Fruit fly (Drosophila melanogaster) whole organism, embryonic: ENCODE data around the gene bor.

Experiments used
- Atf6 ChIP-seq: fragments of 200-800 bp; sonication (Bioruptor generic); IDR thresholded peaks from 2 replicates; pipeline ENCODE4 v1.3.6; 2022; ENCODE audit warnings: missing biosample characterization, missing genetic modification characterization
- BEAF-32 ChIP-seq: fragments of 200-800 bp; sonication (Bioruptor generic); optimal IDR thresholded peaks from 3 replicates; lab custom pipeline; 2017; ENCODE audit warnings: missing biosample characterization, missing genetic modification characterization, mild to moderate bottlenecking, moderate library complexity, missing genetic modification reagents
- CG10147 ChIP-seq: fragments of 200-800 bp; sonication (Bioruptor generic); optimal IDR thresholded peaks from 2 replicates; lab custom pipeline; 2019; ENCODE audit warnings: missing biosample characterization, mild to moderate bottlenecking, missing genetic modification characterization, moderate library complexity
- CG10267 ChIP-seq: fragments of 200-800 bp; sonication (Bioruptor generic); optimal IDR thresholded peaks from 2 replicates; lab custom pipeline; 2018; ENCODE audit warnings: missing biosample characterization, mild to moderate bottlenecking, missing genetic modification characterization, moderate library complexity
- CG10543 ChIP-seq: fragments of 200-800 bp; sonication (Bioruptor generic); optimal IDR thresholded peaks from 3 replicates; lab custom pipeline; 2017; ENCODE audit warnings: missing biosample characterization, mild to moderate bottlenecking, missing genetic modification characterization, moderate library complexity
- CG10959 ChIP-seq: fragments of 200-800 bp; sonication (Bioruptor generic); IDR thresholded peaks from 2 replicates; pipeline ENCODE4 v1.3.6; 2022; ENCODE audit warnings: missing biosample characterization, missing genetic modification characterization
- CG11247 ChIP-seq: fragments of 200-800 bp; sonication (Bioruptor generic); IDR thresholded peaks from 2 replicates; pipeline ENCODE4 v1.3.6; 2022; ENCODE audit warnings: missing biosample characterization, missing genetic modification characterization
- CG12744 ChIP-seq: fragments of 200-800 bp; sonication (Bioruptor generic); optimal IDR thresholded peaks from 2 replicates; lab custom pipeline; 2016; ENCODE audit warnings: missing biosample characterization, missing genetic modification characterization
- CG12942 ChIP-seq: fragments of 200-800 bp; sonication (Bioruptor generic); optimal IDR thresholded peaks from 3 replicates; lab custom pipeline; 2016; ENCODE audit warnings: missing biosample characterization, missing genetic modification characterization
- CG1529 ChIP-seq: fragments of 200-800 bp; sonication (Bioruptor generic); optimal IDR thresholded peaks from 3 replicates; lab custom pipeline; 2018; ENCODE audit warnings: missing biosample characterization, missing genetic modification characterization
- CG1603 ChIP-seq: fragments of 200-800 bp; sonication (Bioruptor generic); optimal IDR thresholded peaks from 2 replicates; lab custom pipeline; 2019; ENCODE audit warnings: missing biosample characterization, mild to moderate bottlenecking, missing genetic modification characterization, moderate library complexity
- CG17328 ChIP-seq: fragments of 200-800 bp; sonication (Bioruptor generic); IDR thresholded peaks from 2 replicates; pipeline ENCODE4 v1.3.6; 2022; ENCODE audit warnings: missing biosample characterization, missing genetic modification characterization
- CG17912 ChIP-seq: fragments of 200-800 bp; sonication (Bioruptor generic); optimal IDR thresholded peaks from 2 replicates; lab custom pipeline; 2018; ENCODE audit warnings: missing biosample characterization, mild to moderate bottlenecking, missing genetic modification characterization
- CG18599 ChIP-seq: fragments of 200-800 bp; sonication (Bioruptor generic); optimal IDR thresholded peaks from 3 replicates; lab custom pipeline; 2017; ENCODE audit warnings: missing biosample characterization, missing genetic modification characterization, mild to moderate bottlenecking, moderate library complexity, missing genetic modification reagents
- CG18619 ChIP-seq: fragments of 200-800 bp; sonication (Bioruptor generic); optimal IDR thresholded peaks from 3 replicates; lab custom pipeline; 2017; ENCODE audit warnings: missing biosample characterization, mild to moderate bottlenecking, missing genetic modification characterization
- CG2678 ChIP-seq: fragments of 200-800 bp; sonication (Bioruptor generic); optimal IDR thresholded peaks from 3 replicates; lab custom pipeline; 2019; ENCODE audit warnings: missing biosample characterization, mild to moderate bottlenecking, missing genetic modification characterization, moderate library complexity
- CG30020 ChIP-seq: fragments of 200-800 bp; optimal IDR thresholded peaks from 2 replicates; lab custom pipeline; 2019; ENCODE audit warnings: missing biosample characterization, mild to moderate bottlenecking, missing genetic modification characterization, moderate library complexity
- CG3281 ChIP-seq: fragments of 200-800 bp; sonication (Bioruptor generic); optimal IDR thresholded peaks from 3 replicates; lab custom pipeline; 2017; ENCODE audit warnings: missing biosample characterization, mild to moderate bottlenecking, missing genetic modification characterization
- CG4424 ChIP-seq: fragments of 200-800 bp; sonication (Bioruptor generic); optimal IDR thresholded peaks from 3 replicates; lab custom pipeline; 2016; ENCODE audit warnings: missing biosample characterization, missing genetic modification characterization
- CG4854 ChIP-seq: fragments of 200-800 bp; sonication (Bioruptor generic); optimal IDR thresholded peaks from 2 replicates; lab custom pipeline; 2016; ENCODE audit warnings: missing biosample characterization, missing genetic modification characterization, inconsistent platforms
- CG5953 ChIP-seq: fragments of 200-800 bp; sonication (Bioruptor generic); IDR thresholded peaks from 2 replicates; pipeline ENCODE4 v1.3.6; 2022; ENCODE audit warnings: missing biosample characterization, missing genetic modification characterization
- CG6791 ChIP-seq: fragments of 200-800 bp; sonication (Bioruptor generic); IDR thresholded peaks from 3 replicates; pipeline ENCODE4 v1.3.6; 2022; ENCODE audit warnings: missing biosample characterization, missing genetic modification characterization; ENCODE audit not compliant: partially characterized antibody
- CG7372 ChIP-seq: fragments of 200-800 bp; sonication (Bioruptor generic); IDR thresholded peaks from 2 replicates; pipeline ENCODE4 v1.3.6; 2022; ENCODE audit warnings: missing biosample characterization, missing genetic modification characterization
- CG9437 ChIP-seq: fragments of 200-800 bp; sonication (Bioruptor generic); optimal IDR thresholded peaks from 2 replicates; lab custom pipeline; 2018; ENCODE audit warnings: missing biosample characterization, mild to moderate bottlenecking, missing genetic modification characterization
- CG9727 ChIP-seq: fragments of 200-800 bp; sonication (Bioruptor generic); optimal IDR thresholded peaks from 3 replicates; lab custom pipeline; 2017; ENCODE audit warnings: missing biosample characterization, mild to moderate bottlenecking, missing genetic modification characterization
- Dip2 ChIP-seq: fragments of 200-800 bp; sonication (Bioruptor generic); IDR thresholded peaks from 2 replicates; pipeline ENCODE4 v1.3.6; 2022; ENCODE audit warnings: missing biosample characterization, missing genetic modification characterization
- H15 ChIP-seq: fragments of 200-800 bp; sonication (Bioruptor generic); IDR thresholded peaks from 3 replicates; pipeline ENCODE4 v1.3.6; 2022; ENCODE audit warnings: missing biosample characterization, missing genetic modification characterization
- HLH3B ChIP-seq: fragments of 200-800 bp; sonication (Bioruptor generic); IDR thresholded peaks from 2 replicates; pipeline ENCODE4 v1.3.6; 2022; ENCODE audit warnings: missing biosample characterization, missing genetic modification characterization
- Lpt ChIP-seq: fragments of >200 bp; optimal IDR thresholded peaks from 2 replicates; lab custom pipeline; 2018; ENCODE audit warnings: missing biosample characterization, missing genetic modification characterization
- Mrtf ChIP-seq: fragments of 200-800 bp; sonication (Bioruptor generic); IDR thresholded peaks from 3 replicates; pipeline ENCODE4 v1.3.6; 2022; ENCODE audit warnings: missing biosample characterization, missing genetic modification characterization
- Oaz ChIP-seq: fragments of 200-800 bp; sonication (Bioruptor generic); IDR thresholded peaks from 2 replicates; pipeline ENCODE4 v1.3.6; 2022; ENCODE audit warnings: missing biosample characterization, missing genetic modification characterization
- Sox102F ChIP-seq: fragments of 200-800 bp; sonication (Bioruptor generic); optimal IDR thresholded peaks from 2 replicates; lab custom pipeline; 2018; ENCODE audit warnings: missing biosample characterization, mild to moderate bottlenecking, missing genetic modification characterization, moderate library complexity
- Sry-δ ChIP-seq: fragments of 200-800 bp; sonication (Bioruptor generic); optimal IDR thresholded peaks from 2 replicates; lab custom pipeline; 2016; ENCODE audit warnings: missing biosample characterization, missing genetic modification characterization
- Trl ChIP-seq, 3 experiments: fragments of >200 bp in 2 of 3; fragments of 200-800 bp in 1 of 3; sonication (Bioruptor generic) in 1 of 3; optimal IDR thresholded peaks; 2 replicates in 1 of 3; 3 replicates in 2 of 3; lab custom pipeline; 2016 to 2017; ENCODE audit warnings: missing biosample characterization in 1 of 3, missing genetic modification characterization in 1 of 3
- bab2 ChIP-seq: fragments of 200-800 bp; sonication (Bioruptor generic); optimal IDR thresholded peaks from 2 replicates; lab custom pipeline; 2016; ENCODE audit warnings: missing biosample characterization, missing genetic modification characterization
- btn ChIP-seq: fragments of 200-800 bp; sonication (Bioruptor generic); optimal IDR thresholded peaks from 2 replicates; lab custom pipeline; 2016; ENCODE audit warnings: missing biosample characterization, missing genetic modification characterization
- ci ChIP-seq: fragments of 200-800 bp; sonication (Bioruptor generic); IDR thresholded peaks from 3 replicates; pipeline ENCODE4 v1.3.6; 2022; ENCODE audit warnings: missing biosample characterization, missing genetic modification characterization
- dmrt99B ChIP-seq: fragments of 200-800 bp; sonication (Bioruptor generic); optimal IDR thresholded peaks from 2 replicates; lab custom pipeline; 2018; ENCODE audit warnings: missing biosample characterization, mild to moderate bottlenecking, missing genetic modification characterization, moderate library complexity
- ewg ChIP-seq: fragments of 200-800 bp; sonication (Bioruptor generic); optimal IDR thresholded peaks from 3 replicates; lab custom pipeline; 2017; ENCODE audit warnings: mild to moderate bottlenecking, missing biosample characterization, missing genetic modification reagents, missing genetic modification characterization
- exex ChIP-seq: fragments of 200-800 bp; sonication (Bioruptor generic); optimal IDR thresholded peaks from 4 replicates; lab custom pipeline; 2018; ENCODE audit warnings: missing biosample characterization, mild to moderate bottlenecking, missing genetic modification characterization, moderate library complexity
- her ChIP-seq: fragments of 200-800 bp; sonication (Bioruptor generic); optimal IDR thresholded peaks from 2 replicates; lab custom pipeline; 2016; ENCODE audit warnings: missing biosample characterization, missing genetic modification characterization
- knrl ChIP-seq: fragments of 200-800 bp; sonication (Bioruptor generic); IDR thresholded peaks from 3 replicates; pipeline ENCODE4 v1.3.6; 2022; ENCODE audit warnings: missing biosample characterization, missing genetic modification characterization; ENCODE audit not compliant: partially characterized antibody
- lilli ChIP-seq: fragments of 200-800 bp; sonication (Bioruptor generic); optimal IDR thresholded peaks from 3 replicates; lab custom pipeline; 2016; ENCODE audit warnings: missing biosample characterization, missing genetic modification characterization
- mirr ChIP-seq: fragments of 200-800 bp; sonication (Bioruptor generic); optimal IDR thresholded peaks from 3 replicates; lab custom pipeline; 2018; ENCODE audit warnings: missing biosample characterization, mild to moderate bottlenecking, missing genetic modification characterization
- salm ChIP-seq: fragments of 200-800 bp; sonication (Bioruptor generic); optimal IDR thresholded peaks from 2 replicates; lab custom pipeline; 2018; ENCODE audit warnings: missing biosample characterization, mild to moderate bottlenecking, missing genetic modification characterization
- stwl ChIP-seq: fragments of 200-800 bp; sonication (Bioruptor generic); optimal IDR thresholded peaks from 3 replicates; lab custom pipeline; 2018; ENCODE audit warnings: missing biosample characterization, mild to moderate bottlenecking, missing genetic modification characterization, moderate library complexity
- trh ChIP-seq: fragments of 200-800 bp; sonication (Bioruptor generic); optimal IDR thresholded peaks from 2 replicates; lab custom pipeline; 2016; ENCODE audit warnings: missing biosample characterization, missing genetic modification characterization
- tx ChIP-seq: fragments of 200-800 bp; sonication (Bioruptor generic); optimal IDR thresholded peaks from 2 replicates; lab custom pipeline; 2016; ENCODE audit warnings: missing biosample characterization, missing genetic modification characterization
- zfh2 ChIP-seq: fragments of 200-800 bp; sonication (Bioruptor generic); optimal IDR thresholded peaks from 2 replicates; lab custom pipeline; 2016; ENCODE audit warnings: missing biosample characterization, missing genetic modification characterization

The bor gene

DNA sequence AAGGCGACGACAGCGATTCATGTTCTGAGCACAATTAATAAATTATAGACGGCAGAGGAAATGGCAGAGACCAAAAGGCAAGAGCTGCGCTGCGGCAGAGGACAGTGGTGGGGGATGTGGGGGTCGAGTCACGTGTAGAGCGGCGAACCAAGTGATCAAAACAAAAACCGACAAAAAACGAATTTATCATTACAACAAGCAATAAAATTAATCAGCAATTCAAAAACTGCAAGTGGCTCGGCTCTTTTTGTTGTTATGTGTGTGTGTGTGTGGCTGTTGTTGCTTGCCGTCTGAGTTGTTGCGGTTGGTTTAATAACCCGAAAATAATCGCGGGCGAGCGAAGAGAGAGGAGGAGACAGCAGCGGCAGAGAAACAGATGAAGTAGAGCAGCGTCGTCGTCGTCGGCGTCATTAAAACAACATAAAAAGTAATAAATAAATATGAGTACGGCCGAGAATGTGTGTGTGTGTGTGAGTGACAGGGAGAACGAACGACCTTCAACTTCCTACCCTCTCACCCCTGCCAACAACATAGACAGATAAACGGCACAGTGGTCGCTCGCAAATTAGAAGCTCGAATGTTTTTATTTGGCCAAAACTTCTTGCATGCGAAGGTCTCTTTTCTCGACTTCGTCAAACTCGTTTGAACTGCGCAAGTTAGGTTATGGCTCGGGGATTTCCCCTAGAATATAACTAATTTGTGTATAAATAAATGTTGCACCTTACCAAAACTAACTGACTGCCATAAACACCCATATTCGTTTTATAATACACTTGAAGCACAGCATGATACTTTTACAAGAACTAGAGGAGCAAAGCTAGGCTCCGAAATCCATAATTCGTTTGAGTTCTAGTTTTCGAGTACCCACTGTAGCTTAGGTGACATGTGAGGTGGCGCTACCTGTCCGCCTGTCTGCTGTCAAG is 32.3 kb downstream of the bor start (continued):
- peak; percentile 63 for TF ChIP-seq ewg
- no peak for TF ChIP-seq Oaz (GFP tag; lab: Robert Waterston, UW)
- no peak for TF ChIP-seq knrl
- peak; percentile 64 for TF ChIP-seq tx (GFP tag; lab: Kevin White, UChicago)
- TF ChIP-seq HLH3B = no peak
- peak; percentile 68 for TF ChIP-seq CG10147 (GFP tag; lab: Kevin White, UChicago)
- TF ChIP-seq btn (GFP tag; lab: Kevin White, UChicago) = peak; percentile 61
- TF ChIP-seq CG9437 = peak; percentile 81
- peak; percentile 25 for TF ChIP-seq CG30020 (tag; lab: Kevin White, UChicago)
- TF ChIP-seq stwl = no peak
- peak; percentile 76 for TF ChIP-seq CG18619 (GFP tag; lab: Kevin White, UChicago)
- peak; percentile 80 for TF ChIP-seq CG4424 (GFP tag; lab: Kevin White, UChicago)
- TF ChIP-seq CG10267 (tag; lab: Kevin White, UChicago) = peak; percentile 64
- no peak for TF ChIP-seq Lpt (GFP tag; lab: Kevin White, UChicago)
- no peak for TF ChIP-seq CG10959 (GFP tag; lab: Robert Waterston, UW)
- TF ChIP-seq trh (GFP tag; lab: Kevin White, UChicago) = peak; percentile 8
- TF ChIP-seq CG12744 (GFP tag; lab: Kevin White, UChicago) = peak; percentile 33
- TF ChIP-seq bab2 = peak; percentile 72
- peak; percentile 51 for TF ChIP-seq CG12942 (GFP tag; lab: Kevin White, UChicago)
- no peak for TF ChIP-seq salm (tag; lab: Kevin White, UChicago)
- TF ChIP-seq CG11247 = no peak
- TF ChIP-seq CG1529 (GFP tag; lab: Kevin White, UChicago) = peak; percentile 70
- peak; percentile 13 to 42 for TF ChIP-seq Trl (optimal IDR thresholded peaks at IDR 0.05; lab: Kevin White, UChicago)
- TF ChIP-seq Trl (GFP tag; optimal IDR thresholded peaks at IDR 0.05; lab: Kevin White, UChicago) = peak; percentile 59
- peak; percentile 26 for TF ChIP-seq her (GFP tag; lab: Kevin White, UChicago)
- peak; percentile 86 for TF ChIP-seq dmrt99B (tag; lab: Kevin White, UChicago)
- TF ChIP-seq CG6791 (GFP tag; lab: Robert Waterston, UW) = no peak
- TF ChIP-seq mirr (GFP tag; lab: Kevin White, UChicago) = peak; percentile 20
- peak; percentile 77 for TF ChIP-seq Sox102F (GFP tag; lab: Kevin White, UChicago)
- TF ChIP-seq CG4854 (GFP tag; lab: Kevin White, UChicago) = peak; percentile 40
- TF ChIP-seq Atf6 (GFP tag; lab: Robert Waterston, UW) = no peak
- peak; percentile 7 for TF ChIP-seq exex (tag; lab: Kevin White, UChicago)
- no peak for TF ChIP-seq CG17912 (GFP tag; lab: Kevin White, UChicago)
- no peak for TF ChIP-seq Mrtf (GFP tag; lab: Robert Waterston, UW)
- peak; percentile 81 for TF ChIP-seq CG18599
- no peak for TF ChIP-seq CG17328 (GFP tag; lab: Robert Waterston, UW)
- no peak for TF ChIP-seq CG7372
- peak; percentile 86 for TF ChIP-seq CG2678 (tag; lab: Kevin White, UChicago)
- no peak for TF ChIP-seq H15 (GFP tag; lab: Robert Waterston, UW)
- peak; percentile 52 for TF ChIP-seq CG1603 (tag; lab: Kevin White, UChicago)
- no peak for TF ChIP-seq ci (GFP tag; lab: Robert Waterston, UW)
- peak; percentile 76 for TF ChIP-seq CG3281 (GFP tag; lab: Kevin White, UChicago)
- TF ChIP-seq zfh2 (GFP tag; lab: Kevin White, UChicago) = peak; percentile 57
- TF ChIP-seq Dip2 = no peak
- TF ChIP-seq CG9727 = peak; percentile 80
- TF ChIP-seq lilli = peak; percentile 79
- no peak for TF ChIP-seq BEAF-32
- TF ChIP-seq CG5953 = no peak
- peak; percentile 63 for TF ChIP-seq CG10543
- no peak for TF ChIP-seq Sry-δ (GFP tag; lab: Kevin White, UChicago)
